Worm (Caenorhabditis elegans): ENCODE data around the gene cest-2.3.
"Not testable (repeated sequence)": the region's sequence is repeated elsewhere in the genome, so short reads cannot be mapped to it uniquely, and the experiment has no call there.

Gene cest-2.3

ce11 chrV:14137766-14138165 is 45.0 kb downstream of the cest-2.3 start, which contains the start of gene AH10.4:
AH10.4 (minus strand) TSS chrV:14137866.
- TF ChIP-seq snpc-4, ztf-11, nhr-23 (tag; optimal IDR thresholded peaks at IDR 0.05): not testable (repeated sequence)

DNA sequence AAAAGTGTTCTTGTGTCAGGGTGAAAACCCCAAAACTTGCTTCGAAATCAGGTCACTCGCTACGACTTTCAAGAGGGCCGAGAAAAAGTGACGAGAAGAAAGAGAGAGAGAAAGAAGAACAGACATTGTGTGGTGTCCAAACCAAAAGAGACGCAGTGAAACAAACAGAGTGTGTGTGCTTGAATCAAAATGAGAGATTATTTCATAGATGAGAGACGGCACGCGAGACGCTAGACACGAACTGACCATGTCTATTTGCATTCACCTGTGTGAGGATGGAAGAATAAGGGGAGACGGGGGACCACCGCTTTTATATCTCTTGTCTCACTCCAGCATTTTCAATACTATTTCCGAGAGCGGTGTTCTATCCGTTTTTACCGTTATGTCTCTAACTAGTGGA is 46.6 kb downstream of the cest-2.3 start:
- TF ChIP-seq nhr-25 (tag; optimal IDR thresholded peaks at IDR 0.05) (peak; percentile 75), Y55F3AM.14 (GFP tag; optimal IDR thresholded peaks at IDR 0.05) (no peak), ZK546.5 (tag; optimal IDR thresholded peaks at IDR 0.05) (no peak), alr-1 (tag; optimal IDR thresholded peaks at IDR 0.05) (no peak), sem-4 (tag; optimal IDR thresholded peaks at IDR 0.05) (peak; percentile 14), nhr-129 (tag; optimal IDR thresholded peaks at IDR 0.05) (peak; percentile 92), zag-1 (tag; optimal IDR thresholded peaks at IDR 0.05) (peak; percentile 31), unc-39 (tag; optimal IDR thresholded peaks at IDR 0.05) (no peak), elt-3 (tag; optimal IDR thresholded peaks at IDR 0.05) (no peak), ama-1 (optimal IDR thresholded peaks at IDR 0.05) (no peak), blmp-1 (tag; optimal IDR thresholded peaks at IDR 0.05; ENCODE audit: insufficient read depth) (peak; percentile 50), crh-2 (tag; optimal IDR thresholded peaks at IDR 0.05) (peak; percentile 60), nhr-11 (tag; optimal IDR thresholded peaks at IDR 0.05) (no peak), aly-2 (tag; optimal IDR thresholded peaks at IDR 0.05) (no peak), C34F6.9 (tag; optimal IDR thresholded peaks at IDR 0.05) (peak; percentile 79), unc-62 (GFP tag; optimal IDR thresholded peaks at IDR 0.05) (no peak), lin-11 (tag; optimal IDR thresholded peaks at IDR 0.05) (no peak), nhr-10 (tag; optimal IDR thresholded peaks at IDR 0.05) (no peak), R02D3.7 (tag; optimal IDR thresholded peaks at IDR 0.05) (no peak), F13H6.1 (tag; optimal IDR thresholded peaks at IDR 0.05) (peak; percentile 86), fos-1 (tag; optimal IDR thresholded peaks at IDR 0.05) (peak; percentile 87), ztf-4 (tag; optimal IDR thresholded peaks at IDR 0.05) (no peak), mdl-1 (tag; optimal IDR thresholded peaks at IDR 0.05) (peak; percentile 28 to 70), mab-5 (tag; optimal IDR thresholded peaks at IDR 0.05) (no peak), egl-27 (tag; optimal IDR thresholded peaks at IDR 0.05) (peak; percentile 76), lsy-2 (tag; optimal IDR thresholded peaks at IDR 0.05) (peak; percentile 6 to 62), nhr-21 (tag; optimal IDR thresholded peaks at IDR 0.05) (peak; percentile 63), nhr-23 (tag; optimal IDR thresholded peaks at IDR 0.05) (no peak), ztf-1 (GFP tag; conservative IDR thresholded peaks at IDR 0.05) (no peak), dmd-4 (tag; optimal IDR thresholded peaks at IDR 0.05) (no peak), nhr-237 (tag; optimal IDR thresholded peaks at IDR 0.05) (no peak), peb-1 (tag; optimal IDR thresholded peaks at IDR 0.05) (no peak), sma-9 (GFP tag; optimal IDR thresholded peaks at IDR 0.05) (peak; percentile 78), sma-9 (tag; optimal IDR thresholded peaks at IDR 0.05) (no peak), sma-3 (GFP tag; optimal IDR thresholded peaks at IDR 0.05) (peak; percentile 84), elt-1 (tag; optimal IDR thresholded peaks at IDR 0.05) (no peak), nhr-12 (tag; optimal IDR thresholded peaks at IDR 0.05) (no peak), ceh-16 (tag; optimal IDR thresholded peaks at IDR 0.05) (peak; percentile 56), lin-13 (GFP tag; optimal IDR thresholded peaks at IDR 0.05) (peak; percentile 32), mbf-1 (tag; optimal IDR thresholded peaks at IDR 0.05) (no peak), nhr-6 (tag; optimal IDR thresholded peaks at IDR 0.05) (no peak), skn-1 (tag; optimal IDR thresholded peaks at IDR 0.05) (no peak), lin-39 (tag; optimal IDR thresholded peaks at IDR 0.05) (no peak), nhr-77 (tag; optimal IDR thresholded peaks at IDR 0.05) (no peak), unc-55 (GFP tag; optimal IDR thresholded peaks at IDR 0.05) (peak; percentile 69), ceh-82 (tag; optimal IDR thresholded peaks at IDR 0.05) (peak; percentile 37), ztf-11 (tag; optimal IDR thresholded peaks at IDR 0.05) (no peak), gmeb-1 (tag; optimal IDR thresholded peaks at IDR 0.05) (peak; percentile 42), snpc-4 (tag; optimal IDR thresholded peaks at IDR 0.05) (peak; percentile 12)

Measured in whole organism, L2 larva.